Worm (Caenorhabditis elegans) whole organism, L4 larva: ENCODE data around the gene nspg-4.

Experiments
- ama-1 ChIP-seq: fragments of 150-350 bp; optimal IDR thresholded peaks from 2 replicates; lab custom pipeline; 2014; ENCODE audit warnings: inconsistent platforms, mixed read lengths
- fos-1 ChIP-seq: fragments of 150-350 bp; optimal IDR thresholded peaks from 2 replicates; lab custom pipeline; 2014; ENCODE audit warnings: missing biosample characterization, missing genetic modification characterization
- lim-7 ChIP-seq: fragments of 200-800 bp; sonication (Bioruptor generic); IDR thresholded peaks from 2 replicates; pipeline ENCODE4 v1.3.6; 2022; ENCODE audit warnings: missing genetic modification characterization, missing compliant biosample characterization
- lin-15B ChIP-seq: fragments of 150-350 bp; sonication (generic microtip); optimal IDR thresholded peaks from 3 replicates; lab custom pipeline; 2014; ENCODE audit warnings: missing biosample characterization, missing genetic modification characterization

ce11 chrX:3362378-3362777 is 12.2 kb upstream of the nspg-4 start, which contains the start of gene dhs-26:
- TF ChIP-seq ama-1 (lab: Kevin White, UChicago) (no peak), lin-15B (tag; lab: Kevin White, UChicago) (no peak), fos-1 (tag; lab: Kevin White, UChicago) (no peak), lim-7 (GFP tag; lab: Robert Waterston, UW) (no peak)
